Worm (Caenorhabditis elegans): ENCODE measurements around the gene igcm-2.

ce11 chrX:6384537-6384936, 6.9 kb downstream of the igcm-2 start:
- TF ChIP-seq lin-35 (GFP tag; optimal IDR thresholded peaks at IDR 0.05) (no peak), die-1 (tag; optimal IDR thresholded peaks at IDR 0.05) (no peak), lin-26 (GFP tag; IDR thresholded peaks at IDR 0.05) (no peak), cebp-2 (GFP tag; IDR thresholded peaks at IDR 0.05) (no peak), B0336.3 (GFP tag; IDR thresholded peaks at IDR 0.05) (no peak), sdz-38 (tag; optimal IDR thresholded peaks at IDR 0.05) (no peak), F49E8.2 (tag; optimal IDR thresholded peaks at IDR 0.05; ENCODE audit: insufficient read depth) (no peak), Y53F4B.3 (GFP tag; IDR thresholded peaks at IDR 0.05) (no peak), mes-4 (tag; optimal IDR thresholded peaks at IDR 0.05) (no peak), snpc-1.3 (tag; optimal IDR thresholded peaks at IDR 0.05; ENCODE audit: insufficient read depth) (no peak), egl-18 (GFP tag; IDR thresholded peaks at IDR 0.05) (no peak)

All from whole organism, young adult.